Fruit fly (Drosophila melanogaster): ENCODE results near the gene Vps16A.

Vps16A gene

DNA sequence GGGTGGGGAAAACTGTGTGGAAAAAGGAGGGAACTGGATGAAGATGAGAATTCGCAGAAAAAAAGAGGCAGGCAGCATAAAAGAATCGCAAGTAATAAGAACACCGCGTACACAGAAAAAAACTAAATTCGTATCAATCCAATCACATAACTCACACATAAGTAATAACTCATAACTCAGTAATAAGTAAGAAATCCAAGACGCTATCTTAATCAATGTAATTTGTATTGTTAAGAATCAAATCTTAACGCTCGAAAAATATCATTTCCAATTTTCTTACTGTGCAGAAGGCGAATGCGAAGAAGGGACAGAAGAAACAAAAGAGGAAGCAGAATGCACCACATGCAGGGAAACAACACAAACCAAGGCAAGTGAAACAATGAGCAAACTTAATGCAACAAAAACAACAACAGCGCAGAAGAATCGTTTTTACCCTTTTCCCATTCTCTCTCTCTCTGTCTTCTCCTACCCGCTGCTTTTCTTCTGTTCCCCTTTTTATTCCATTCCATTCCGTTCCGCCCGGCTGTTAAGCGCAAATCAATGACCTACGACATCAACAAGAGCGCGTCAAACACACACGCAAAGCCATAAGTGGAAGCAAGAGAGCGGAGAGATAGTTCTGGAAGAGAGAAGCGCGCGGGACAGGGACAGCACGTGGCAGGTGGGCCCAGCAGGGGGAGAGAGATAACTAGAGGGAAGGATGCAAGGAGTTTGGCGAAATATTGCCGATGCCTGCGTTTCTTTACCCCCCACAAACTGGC, 37.6 kb upstream of the Vps16A start (continued):
- no peak for TF ChIP-seq Dp (GFP tag; optimal IDR thresholded peaks at IDR 0.05)
- TF ChIP-seq CG4617 (GFP tag; optimal IDR thresholded peaks at IDR 0.05; ENCODE audit: borderline replicate concordance) = peak; percentile 28
- TF ChIP-seq CG10565 (GFP tag; optimal IDR thresholded peaks at IDR 0.05) = peak; percentile 48
- TF ChIP-seq CG16815 (GFP tag; optimal IDR thresholded peaks at IDR 0.05) = peak; percentile 81
- TF ChIP-seq yki (optimal IDR thresholded peaks at IDR 0.05) = peak; percentile 59
- TF ChIP-seq Hmx (GFP tag; optimal IDR thresholded peaks at IDR 0.05) = peak; percentile 26
- peak; percentile 12 for TF ChIP-seq fd102C (GFP tag; optimal IDR thresholded peaks at IDR 0.05)
- TF ChIP-seq usp (GFP tag; optimal IDR thresholded peaks at IDR 0.05) = no peak
- peak; percentile 52 for TF ChIP-seq cwo (GFP tag; optimal IDR thresholded peaks at IDR 0.05)
- TF ChIP-seq tup (GFP tag; optimal IDR thresholded peaks at IDR 0.05) = no peak
- TF ChIP-seq CG30403 (GFP tag; optimal IDR thresholded peaks at IDR 0.05) = peak; percentile 83
- no peak for TF ChIP-seq CG42726 (GFP tag; IDR thresholded peaks at IDR 0.05; ENCODE audit: partially characterized antibody)
- TF ChIP-seq chif (GFP tag; optimal IDR thresholded peaks at IDR 0.05) = peak; percentile 86 to 90
- no peak for TF ChIP-seq CG31224 (GFP tag; IDR thresholded peaks at IDR 0.05)
- TF ChIP-seq CG12942 (GFP tag; optimal IDR thresholded peaks at IDR 0.05) = peak; percentile 55
- TF ChIP-seq jigr1 (GFP tag; IDR thresholded peaks at IDR 0.05) = no peak
- peak; percentile 59; the same call in 1 of the 2 replicates for TF ChIP-seq Nf-YA (GFP tag; IDR thresholded peaks at IDR 0.05)
- TF ChIP-seq CG13894 (tag; optimal IDR thresholded peaks at IDR 0.05) = no peak
- no peak for TF ChIP-seq CG6791 (GFP tag; IDR thresholded peaks at IDR 0.05; ENCODE audit: partially characterized antibody)
- peak; percentile 78 for TF ChIP-seq CG9609 (GFP tag; optimal IDR thresholded peaks at IDR 0.05)
- TF ChIP-seq CG9797 (GFP tag; optimal IDR thresholded peaks at IDR 0.05) = no peak
- peak; percentile 65 for TF ChIP-seq CG1529 (GFP tag; optimal IDR thresholded peaks at IDR 0.05)
- TF ChIP-seq CG10979 (tag; optimal IDR thresholded peaks at IDR 0.05) = peak; percentile 90
- TF ChIP-seq CG14014 (GFP tag; IDR thresholded peaks at IDR 0.05) = no peak; the same call in 1 of the 2 replicates
- TF ChIP-seq ems (GFP tag; optimal IDR thresholded peaks at IDR 0.05) = peak; percentile 50
- TF ChIP-seq ci (GFP tag; IDR thresholded peaks at IDR 0.05) = peak; percentile 77; the same call in 2 of the 3 replicates
- TF ChIP-seq Sin3A (optimal IDR thresholded peaks at IDR 0.05) = no peak
- no peak for TF ChIP-seq ERR (GFP tag; optimal IDR thresholded peaks at IDR 0.05)
- TF ChIP-seq br (optimal IDR thresholded peaks at IDR 0.05) = no peak
- peak; percentile 25 for TF ChIP-seq Usf (GFP tag; optimal IDR thresholded peaks at IDR 0.05)
- peak; percentile 81 for TF ChIP-seq HLHmδ (GFP tag; optimal IDR thresholded peaks at IDR 0.05)
- peak; percentile 12; the same call in 1 of the 2 replicates for TF ChIP-seq CG13287 (GFP tag; IDR thresholded peaks at IDR 0.05; ENCODE audit: partially characterized antibody)
- TF ChIP-seq pros (GFP tag; optimal IDR thresholded peaks at IDR 0.05) = peak; percentile 93
- TF ChIP-seq CG12104 (GFP tag; optimal IDR thresholded peaks at IDR 0.05) = peak; percentile 61
- no peak for TF ChIP-seq cad (GFP tag; optimal IDR thresholded peaks at IDR 0.05)
- TF ChIP-seq Bgb (GFP tag; IDR thresholded peaks at IDR 0.05; ENCODE audit: partially characterized antibody) = no peak
- no peak for TF ChIP-seq Dip2 (GFP tag; IDR thresholded peaks at IDR 0.05)
- peak; percentile 89 for TF ChIP-seq CG17361 (GFP tag; IDR thresholded peaks at IDR 0.05)
- TF ChIP-seq ken (GFP tag; IDR thresholded peaks at IDR 0.05) = peak; percentile 69; the same call in 2 of the 3 replicates
- peak; percentile 71 for TF ChIP-seq Rx (GFP tag; IDR thresholded peaks at IDR 0.05)
- peak; percentile 8 for TF ChIP-seq CG13296 (GFP tag; optimal IDR thresholded peaks at IDR 0.05)
- no peak for TF ChIP-seq CG16779 (GFP tag; IDR thresholded peaks at IDR 0.05)
- TF ChIP-seq sob (GFP tag; IDR thresholded peaks at IDR 0.05) = peak; percentile 64
- no peak for TF ChIP-seq emc (GFP tag; optimal IDR thresholded peaks at IDR 0.05)
- peak; percentile 79 for TF ChIP-seq CG1792 (GFP tag; optimal IDR thresholded peaks at IDR 0.05)
- TF ChIP-seq zfh1 (GFP tag; IDR thresholded peaks at IDR 0.05) = peak; percentile 86
